Worm (Caenorhabditis elegans): ENCODE data around the gene C50F7.6.

C50F7.6 gene

DNA sequence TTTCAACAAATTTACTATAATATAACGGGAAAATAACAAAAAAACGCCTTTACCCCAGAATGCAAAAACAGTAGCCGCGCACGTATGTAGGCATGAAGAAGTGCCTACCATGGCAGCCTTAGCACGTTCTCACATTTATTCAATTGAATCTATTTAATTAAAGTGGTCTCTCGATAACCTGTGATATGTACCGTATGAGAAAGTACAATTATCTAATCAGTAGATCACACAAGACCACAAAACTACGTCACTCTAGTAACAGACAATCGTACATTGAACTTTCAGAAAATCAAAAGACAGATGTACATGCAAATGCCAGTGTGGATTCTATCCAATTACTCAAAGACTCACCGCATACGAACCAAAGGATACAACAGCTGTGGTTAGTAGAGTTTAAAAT, 10.7 kb downstream of the C50F7.6 start:
- TF ChIP-seq sox-4 (tag; optimal IDR thresholded peaks at IDR 0.05) (no peak), madf-2 (tag; optimal IDR thresholded peaks at IDR 0.05) (no peak), ceh-24 (tag; optimal IDR thresholded peaks at IDR 0.05) (no peak), hlh-6 (tag; optimal IDR thresholded peaks at IDR 0.05) (no peak), zip-5 (tag; optimal IDR thresholded peaks at IDR 0.05) (no peak), ceh-19 (GFP tag; optimal IDR thresholded peaks at IDR 0.05) (no peak), sdc-2 (tag; optimal IDR thresholded peaks at IDR 0.05) (no peak), ceh-6 (GFP tag; optimal IDR thresholded peaks at IDR 0.05) (no peak), ama-1 (optimal IDR thresholded peaks at IDR 0.05) (no peak), ttx-3 (tag; optimal IDR thresholded peaks at IDR 0.05) (no peak), pax-1 (tag; optimal IDR thresholded peaks at IDR 0.05) (no peak), pha-2 (tag; optimal IDR thresholded peaks at IDR 0.05) (no peak), pag-3 (tag; optimal IDR thresholded peaks at IDR 0.05; ENCODE audit: borderline replicate concordance) (no peak), ets-4 (tag; optimal IDR thresholded peaks at IDR 0.05) (no peak), hlh-13 (GFP tag; optimal IDR thresholded peaks at IDR 0.05) (no peak)

DNA sequence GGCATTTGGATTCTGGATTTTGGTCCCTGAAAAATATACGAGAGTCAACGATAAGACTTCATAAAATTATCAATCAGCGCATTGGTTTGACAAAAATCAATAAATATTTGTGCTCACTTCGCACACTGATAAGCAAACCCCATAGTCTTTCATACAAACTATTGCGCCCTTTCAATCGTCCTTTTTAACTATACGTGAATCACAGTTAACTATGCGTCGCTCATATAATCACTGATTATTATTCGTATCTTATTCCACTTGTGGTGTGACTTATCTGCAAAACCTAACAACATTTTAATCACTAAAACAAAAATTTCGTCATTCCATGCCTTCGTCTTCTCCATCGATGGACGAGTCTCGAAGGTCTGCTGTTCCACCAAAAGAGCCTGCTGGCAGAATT, 12.2 kb downstream of the C50F7.6 start, which contains the start of gene nhr-8:
Gene nhr-8 (plus strand): TSS at position 160 of the 400 bp plus-strand sequence.
- no peak for TF ChIP-seq sox-2 (GFP tag; IDR thresholded peaks at IDR 0.05)
- TF ChIP-seq nfya-1 (tag; optimal IDR thresholded peaks at IDR 0.05) = no peak
- no peak for TF ChIP-seq K02D7.2 (tag; optimal IDR thresholded peaks at IDR 0.05)
- TF ChIP-seq elt-2 (tag; optimal IDR thresholded peaks at IDR 0.05) = peak; percentile 89
- no peak for TF ChIP-seq odd-2 (tag; optimal IDR thresholded peaks at IDR 0.05)

DNA sequence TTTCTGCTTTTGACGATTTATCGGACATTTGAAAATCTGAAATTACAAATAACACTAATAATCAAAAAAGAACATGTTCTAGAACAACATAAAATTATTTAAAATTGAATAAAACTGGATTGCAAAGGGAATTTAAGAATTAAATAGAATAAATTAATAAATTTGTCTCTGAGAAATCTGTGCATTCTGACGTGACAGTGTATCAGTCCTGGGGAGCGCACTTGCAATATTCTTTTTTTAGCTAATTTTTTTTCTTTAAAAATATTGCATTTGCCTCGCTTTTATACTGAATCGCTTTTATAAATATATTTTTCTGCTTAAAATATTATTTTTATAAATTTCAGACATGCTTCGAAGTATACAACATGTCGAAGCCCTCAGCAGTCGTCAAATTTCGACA, 13.3 kb downstream of the C50F7.6 start, which contains the start of the genes mrpl-1, emc-6 and mrps-24:
Gene mrpl-1 (minus strand): TSS at position 1 of the 400 bp plus-strand sequence.
Gene emc-6 (minus strand): TSS at position 36 of the 400 bp plus-strand sequence.
Gene mrps-24 (plus strand): TSS at position 345 of the 400 bp plus-strand sequence.
- TF ChIP-seq nfya-1 (tag; optimal IDR thresholded peaks at IDR 0.05) (peak; percentile 24), unc-42 (tag; optimal IDR thresholded peaks at IDR 0.05) (peak; percentile 78), eyg-1 (tag; optimal IDR thresholded peaks at IDR 0.05) (no peak), lin-11 (tag; optimal IDR thresholded peaks at IDR 0.05) (no peak), npax-4 (tag; optimal IDR thresholded peaks at IDR 0.05) (no peak), che-1 (tag; optimal IDR thresholded peaks at IDR 0.05) (no peak), syd-9 (tag; optimal IDR thresholded peaks at IDR 0.05) (no peak)

DNA sequence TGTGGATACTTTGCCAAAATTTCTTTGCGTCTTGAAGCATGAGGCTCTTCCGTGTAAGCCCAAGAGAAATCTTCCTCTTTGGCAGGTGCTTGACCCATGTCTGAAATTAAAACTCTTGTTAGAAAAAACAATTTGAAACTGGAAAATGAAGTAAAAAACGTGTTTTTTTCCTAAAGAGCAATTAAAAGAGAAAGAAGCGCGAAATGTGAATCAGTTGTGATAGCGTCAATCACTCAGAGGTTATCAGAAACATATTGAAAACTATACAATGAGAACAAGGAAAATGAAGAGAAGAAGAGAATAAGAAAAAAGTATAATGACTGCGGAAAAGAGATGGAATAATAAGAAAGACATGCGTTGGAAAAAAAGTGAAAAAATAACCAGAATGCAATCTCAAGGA, 16.2 kb downstream of the C50F7.6 start, which contains the start of gene F33D4.4:
Gene F33D4.4 (minus strand): TSS at position 101 of the 400 bp plus-strand sequence.
- TF ChIP-seq elt-4 (tag; optimal IDR thresholded peaks at IDR 0.05) (no peak), fkh-10 (GFP tag; optimal IDR thresholded peaks at IDR 0.05) (no peak), sox-2 (GFP tag; IDR thresholded peaks at IDR 0.05) (no peak), ceh-2 (tag; optimal IDR thresholded peaks at IDR 0.05) (no peak), C08G9.2 (tag; optimal IDR thresholded peaks at IDR 0.05) (no peak), pha-4 (tag; optimal IDR thresholded peaks at IDR 0.05) (no peak), ceh-18 (tag; optimal IDR thresholded peaks at IDR 0.05) (no peak), T23F11.4 (GFP tag; optimal IDR thresholded peaks at IDR 0.05) (no peak), unc-86 (tag; optimal IDR thresholded peaks at IDR 0.05) (no peak), pag-3 (tag; optimal IDR thresholded peaks at IDR 0.05; ENCODE audit: borderline replicate concordance) (no peak)

DNA sequence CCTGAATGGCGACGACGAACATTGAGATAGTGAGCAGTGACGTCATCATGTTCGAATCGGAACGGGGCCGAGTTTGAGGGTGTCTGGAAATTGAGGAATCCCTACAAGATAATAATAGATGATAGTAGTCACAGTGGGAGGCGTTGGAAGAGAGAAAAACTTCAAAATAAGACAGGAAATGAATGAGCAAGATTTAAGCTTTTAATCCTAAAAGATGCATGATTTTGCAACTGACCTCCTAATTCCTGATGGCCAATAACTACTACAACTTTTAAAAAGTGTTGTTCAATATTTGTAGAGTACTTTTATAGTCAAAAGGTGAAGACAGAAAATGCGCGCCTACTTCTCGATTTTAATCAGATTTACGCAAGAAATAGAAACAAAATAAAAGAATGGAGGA, 24.7 kb downstream of the C50F7.6 start, which contains the start of gene flp-13:
Gene flp-13 (minus strand): TSS at position 101 of the 400 bp plus-strand sequence.
- TF ChIP-seq unc-3 (GFP tag; conservative IDR thresholded peaks at IDR 0.05) (no peak), unc-3 (tag; optimal IDR thresholded peaks at IDR 0.05) (no peak), ceh-2 (tag; optimal IDR thresholded peaks at IDR 0.05) (no peak), nhr-232 (tag; optimal IDR thresholded peaks at IDR 0.05) (no peak), zip-5 (tag; optimal IDR thresholded peaks at IDR 0.05) (no peak), eyg-1 (tag; optimal IDR thresholded peaks at IDR 0.05) (no peak), hlh-30 (tag; optimal IDR thresholded peaks at IDR 0.05; ENCODE audit: insufficient read depth) (no peak), mec-3 (tag; optimal IDR thresholded peaks at IDR 0.05; ENCODE audit: borderline replicate concordance) (no peak), pha-2 (tag; optimal IDR thresholded peaks at IDR 0.05) (no peak), syd-9 (tag; optimal IDR thresholded peaks at IDR 0.05) (no peak), K09A11.1 (tag; optimal IDR thresholded peaks at IDR 0.05; ENCODE audit: insufficient read depth) (no peak), hlh-15 (tag; optimal IDR thresholded peaks at IDR 0.05) (no peak)

All from whole organism, late embryonic.